Fruit fly (Drosophila melanogaster) whole organism, embryonic: ENCODE measurements around the gene svp.
A peak's percentile ranks its signal among the peaks of the same experiment; 100 is the strongest.

ENCODE experiments used
- CG10147 ChIP-seq: fragments of 200-800 bp; sonication (Bioruptor generic); optimal IDR thresholded peaks from 2 replicates; lab custom pipeline; 2019; ENCODE audit warnings: missing biosample characterization, mild to moderate bottlenecking, missing genetic modification characterization, moderate library complexity
- CG1024 ChIP-seq: fragments of 200-800 bp; sonication (Bioruptor generic); IDR thresholded peaks from 2 replicates; pipeline ENCODE4 v1.3.6; 2022; ENCODE audit warnings: missing biosample characterization, missing genetic modification characterization
- CG11696 ChIP-seq: fragments of 200-800 bp; sonication (Bioruptor generic); IDR thresholded peaks from 2 replicates; pipeline ENCODE4 v1.3.6; 2022; ENCODE audit warnings: missing biosample characterization, missing genetic modification characterization
- CG13287 ChIP-seq: fragments of 200-800 bp; sonication (Bioruptor generic); IDR thresholded peaks from 2 replicates; pipeline ENCODE4 v1.3.6; 2022; ENCODE audit warnings: missing biosample characterization, missing genetic modification characterization; ENCODE audit not compliant: partially characterized antibody
- CG14710 ChIP-seq: fragments of 200-800 bp; sonication (Bioruptor generic); optimal IDR thresholded peaks from 3 replicates; lab custom pipeline; 2019; ENCODE audit warnings: missing biosample characterization, mild to moderate bottlenecking, missing genetic modification characterization, moderate library complexity
- CG14965 ChIP-seq: fragments of 200-800 bp; sonication (Bioruptor generic); optimal IDR thresholded peaks from 2 replicates; lab custom pipeline; 2016; ENCODE audit warnings: missing biosample characterization, missing genetic modification characterization, borderline replicate concordance
- CG15011 ChIP-seq: fragments of 200-800 bp; sonication (Bioruptor generic); optimal IDR thresholded peaks from 3 replicates; lab custom pipeline; 2018; ENCODE audit warnings: missing biosample characterization, mild to moderate bottlenecking, missing genetic modification characterization
- CG1647 ChIP-seq: fragments of 200-800 bp; sonication (Bioruptor generic); optimal IDR thresholded peaks from 3 replicates; lab custom pipeline; 2016; ENCODE audit warnings: missing biosample characterization, missing genetic modification characterization
- CG16779 ChIP-seq: fragments of 200-800 bp; sonication (Bioruptor generic); IDR thresholded peaks from 2 replicates; pipeline ENCODE4 v1.3.6; 2022; ENCODE audit warnings: missing biosample characterization, missing genetic modification characterization
- CG17802 ChIP-seq: fragments of 200-800 bp; sonication (Bioruptor generic); optimal IDR thresholded peaks from 2 replicates; lab custom pipeline; 2018; ENCODE audit warnings: missing biosample characterization, mild to moderate bottlenecking, missing genetic modification characterization, moderate library complexity
- CG1792 ChIP-seq: fragments of 200-800 bp; sonication (Bioruptor generic); optimal IDR thresholded peaks from 2 replicates; lab custom pipeline; 2016; ENCODE audit warnings: missing biosample characterization, missing genetic modification characterization
- CG18476 ChIP-seq: fragments of 200-800 bp; sonication (Bioruptor generic); optimal IDR thresholded peaks from 2 replicates; lab custom pipeline; 2016; ENCODE audit warnings: missing biosample characterization, mild to moderate bottlenecking, missing genetic modification characterization
- CG2116 ChIP-seq: fragments of 200-800 bp; sonication (Bioruptor generic); optimal IDR thresholded peaks from 3 replicates; lab custom pipeline; 2018; ENCODE audit warnings: missing biosample characterization, mild to moderate bottlenecking, missing genetic modification characterization
- CG2875 ChIP-seq: fragments of 200-800 bp; sonication (Bioruptor generic); optimal IDR thresholded peaks from 2 replicates; lab custom pipeline; 2017; ENCODE audit warnings: missing biosample characterization, mild to moderate bottlenecking, missing genetic modification characterization, missing genetic modification reagents
- CG3726 ChIP-seq: fragments of 200-800 bp; sonication (Bioruptor generic); IDR thresholded peaks from 3 replicates; pipeline ENCODE4, ENCODE4 v1.3.6; 2022; ENCODE audit warnings: missing biosample characterization, missing genetic modification characterization
- CG42726 ChIP-seq: fragments of 200-800 bp; sonication (Bioruptor generic); IDR thresholded peaks from 2 replicates; pipeline ENCODE4 v1.3.6; 2022; ENCODE audit warnings: missing biosample characterization, missing genetic modification characterization; ENCODE audit not compliant: partially characterized antibody
- CG4282 ChIP-seq: fragments of 200-800 bp; sonication (Bioruptor generic); optimal IDR thresholded peaks from 2 replicates; lab custom pipeline; 2016; ENCODE audit warnings: missing biosample characterization, missing genetic modification characterization
- CG6654 ChIP-seq: fragments of 200-800 bp; sonication (Bioruptor generic); optimal IDR thresholded peaks from 2 replicates; lab custom pipeline; 2017; ENCODE audit warnings: missing biosample characterization, mild to moderate bottlenecking, missing genetic modification characterization
- CG7786 ChIP-seq: fragments of 200-800 bp; sonication (Bioruptor generic); optimal IDR thresholded peaks from 2 replicates; lab custom pipeline; 2016; ENCODE audit warnings: missing biosample characterization, missing genetic modification characterization
- CG8089 ChIP-seq: fragments of 200-800 bp; sonication (Bioruptor generic); optimal IDR thresholded peaks from 3 replicates; lab custom pipeline; 2016; ENCODE audit warnings: missing biosample characterization, missing genetic modification characterization
- CG8290 ChIP-seq, 3 experiments: fragments of 200-800 bp; sonication (Bioruptor generic); optimal IDR thresholded peaks; 2 replicates each; lab custom pipeline; 2016 to 2019; ENCODE audit warnings: missing biosample characterization in 3 of 3, missing genetic modification characterization in 3 of 3, mild to moderate bottlenecking in 2 of 3, moderate library complexity in 1 of 3
- CG8944 ChIP-seq: fragments of 200-800 bp; sonication (Bioruptor generic); optimal IDR thresholded peaks from 3 replicates; lab custom pipeline; 2016; ENCODE audit warnings: missing biosample characterization, missing genetic modification characterization
- CTCF ChIP-seq: fragments of 200-800 bp; sonication (Bioruptor generic); optimal IDR thresholded peaks from 2 replicates; lab custom pipeline; 2017; ENCODE audit warnings: missing biosample characterization, mild to moderate bottlenecking, missing genetic modification characterization, moderate library complexity
- Chrac-16 ChIP-seq: fragments of 200-800 bp; sonication (Bioruptor generic); optimal IDR thresholded peaks from 3 replicates; lab custom pipeline; 2016; ENCODE audit warnings: missing biosample characterization, missing genetic modification characterization
- CoRest ChIP-seq: fragments of 200-800 bp; sonication (Bioruptor generic); optimal IDR thresholded peaks from 3 replicates; lab custom pipeline; 2018; ENCODE audit warnings: missing biosample characterization, mild to moderate bottlenecking, missing genetic modification characterization, moderate library complexity
- D19B ChIP-seq: fragments of 200-800 bp; sonication (Bioruptor generic); optimal IDR thresholded peaks from 2 replicates; lab custom pipeline; 2017; ENCODE audit warnings: missing biosample characterization, mild to moderate bottlenecking, missing genetic modification characterization
- Fer3 ChIP-seq: fragments of 200-800 bp; sonication (Bioruptor generic); optimal IDR thresholded peaks from 2 replicates; lab custom pipeline; 2018; ENCODE audit warnings: missing biosample characterization, mild to moderate bottlenecking, missing genetic modification characterization, moderate library complexity
- HLHmδ ChIP-seq: fragments of 200-800 bp; sonication (Bioruptor generic); optimal IDR thresholded peaks from 2 replicates; lab custom pipeline; 2018; ENCODE audit warnings: missing biosample characterization, mild to moderate bottlenecking, missing genetic modification characterization, moderate library complexity
- MBD-R2 ChIP-seq: fragments of 200-800 bp; sonication (Bioruptor generic); IDR thresholded peaks from 2 replicates; pipeline ENCODE4 v1.3.6; 2022; ENCODE audit warnings: missing biosample characterization, missing genetic modification characterization
- Med ChIP-seq: fragments of 200-800 bp; sonication (Bioruptor generic); peaks from one replicate; lab custom pipeline; 2016; ENCODE audit warnings: missing biosample characterization, missing genetic modification characterization, mild to moderate bottlenecking, inconsistent platforms, moderate library complexity
- Nf-YB ChIP-seq: fragments of 200-800 bp; sonication (Bioruptor generic); optimal IDR thresholded peaks from 3 replicates; lab custom pipeline; 2019; ENCODE audit warnings: missing biosample characterization, mild to moderate bottlenecking, missing genetic modification characterization, moderate library complexity
- Oaz ChIP-seq: fragments of 200-800 bp; sonication (Bioruptor generic); IDR thresholded peaks from 2 replicates; pipeline ENCODE4 v1.3.6; 2022; ENCODE audit warnings: missing biosample characterization, missing genetic modification characterization
- Pdp1 ChIP-seq, 2 experiments: fragments of 200-800 bp; sonication (Bioruptor generic); optimal IDR thresholded peaks; 3 replicates each; lab custom pipeline; 2016; ENCODE audit warnings: missing biosample characterization in 2 of 2, missing genetic modification characterization in 2 of 2, mild to moderate bottlenecking in 1 of 2, moderate library complexity in 1 of 2
- Sry-δ ChIP-seq: fragments of 200-800 bp; sonication (Bioruptor generic); optimal IDR thresholded peaks from 2 replicates; lab custom pipeline; 2016; ENCODE audit warnings: missing biosample characterization, missing genetic modification characterization
- Tbp ChIP-seq: fragments of >200 bp; optimal IDR thresholded peaks from 2 replicates; lab custom pipeline; 2018; ENCODE audit warnings: missing biosample characterization, missing genetic modification characterization
- bbx ChIP-seq: fragments of 200-800 bp; sonication (Bioruptor generic); IDR thresholded peaks from 2 replicates; pipeline ENCODE4 v1.3.6; 2022; ENCODE audit warnings: missing biosample characterization, missing genetic modification characterization; ENCODE audit not compliant: partially characterized antibody
- chn ChIP-seq: fragments of 200-800 bp; sonication (Bioruptor generic); optimal IDR thresholded peaks from 2 replicates; lab custom pipeline; 2016; ENCODE audit warnings: missing biosample characterization, missing genetic modification characterization
- crol ChIP-seq: fragments of 200-800 bp; sonication (Bioruptor generic); IDR thresholded peaks from 2 replicates; pipeline ENCODE4 v1.3.6; 2022; ENCODE audit warnings: missing biosample characterization, missing genetic modification characterization
- danr ChIP-seq: fragments of 200-800 bp; sonication (Bioruptor generic); IDR thresholded peaks from 2 replicates; pipeline ENCODE4 v1.3.6; 2022; ENCODE audit warnings: missing biosample characterization, missing genetic modification characterization
- dpn ChIP-seq, 2 experiments: fragments of 200-800 bp; sonication (Bioruptor generic); optimal IDR thresholded peaks; 3 replicates each; lab custom pipeline; 2016; ENCODE audit warnings: missing biosample characterization in 2 of 2, missing genetic modification characterization in 2 of 2
- dysf ChIP-seq: fragments of 200-800 bp; sonication (Bioruptor generic); IDR thresholded peaks from 3 replicates; pipeline ENCODE4 v1.3.6; 2022; ENCODE audit warnings: missing biosample characterization, missing genetic modification characterization
- ind ChIP-seq: fragments of 200-800 bp; sonication (Bioruptor generic); optimal IDR thresholded peaks from 3 replicates; lab custom pipeline; 2016; ENCODE audit warnings: missing biosample characterization, missing genetic modification characterization
- jumu ChIP-seq: fragments of 200-800 bp; sonication (Bioruptor generic); optimal IDR thresholded peaks from 3 replicates; lab custom pipeline; 2016; ENCODE audit warnings: missing biosample characterization, missing genetic modification characterization
- maf-S ChIP-seq: fragments of 200-800 bp; sonication (Bioruptor generic); optimal IDR thresholded peaks from 2 replicates; lab custom pipeline; 2016; ENCODE audit warnings: missing biosample characterization, missing genetic modification characterization
- mirr ChIP-seq: fragments of 200-800 bp; sonication (Bioruptor generic); optimal IDR thresholded peaks from 3 replicates; lab custom pipeline; 2018; ENCODE audit warnings: missing biosample characterization, mild to moderate bottlenecking, missing genetic modification characterization
- repo ChIP-seq: fragments of 200-800 bp; sonication (Bioruptor generic); optimal IDR thresholded peaks from 2 replicates; lab custom pipeline; 2016; ENCODE audit warnings: missing biosample characterization, missing genetic modification characterization
- sima ChIP-seq: fragments of 200-800 bp; sonication (Bioruptor generic); optimal IDR thresholded peaks from 2 replicates; lab custom pipeline; 2016; ENCODE audit warnings: missing biosample characterization, missing genetic modification characterization
- sob ChIP-seq: fragments of 200-800 bp; sonication (Bioruptor generic); IDR thresholded peaks from 2 replicates; pipeline ENCODE4 v1.3.6; 2022; ENCODE audit warnings: missing biosample characterization, missing genetic modification characterization
- sqz ChIP-seq: fragments of 200-800 bp; sonication (Bioruptor generic); optimal IDR thresholded peaks from 3 replicates; lab custom pipeline; 2018; ENCODE audit warnings: missing biosample characterization, mild to moderate bottlenecking, missing genetic modification characterization
- stwl ChIP-seq: fragments of 200-800 bp; sonication (Bioruptor generic); optimal IDR thresholded peaks from 3 replicates; lab custom pipeline; 2018; ENCODE audit warnings: missing biosample characterization, mild to moderate bottlenecking, missing genetic modification characterization, moderate library complexity
- toy ChIP-seq: fragments of 200-800 bp; sonication (Bioruptor generic); IDR thresholded peaks from 2 replicates; pipeline ENCODE4 v1.3.6; 2022; ENCODE audit warnings: missing biosample characterization, missing genetic modification characterization
- trem ChIP-seq: fragments of 200-800 bp; optimal IDR thresholded peaks from 3 replicates; lab custom pipeline; 2019; ENCODE audit warnings: missing biosample characterization, mild to moderate bottlenecking, missing genetic modification characterization, moderate library complexity

Gene svp

dm6 chr3R:12219497-12219896 is 39.0 kb upstream of the svp start, which contains the start of gene Cog1 (continued):
- TF ChIP-seq sqz = no peak
- no peak for TF ChIP-seq toy (GFP tag; lab: Robert Waterston, UW)
- no peak for TF ChIP-seq CG6654
- no peak for TF ChIP-seq maf-S (GFP tag; lab: Kevin White, UChicago)
- TF ChIP-seq Fer3 (tag; lab: Kevin White, UChicago) = no peak
- no peak for TF ChIP-seq CG8944 (GFP tag; lab: Kevin White, UChicago)
- TF ChIP-seq D19B = no peak
- no peak for TF ChIP-seq CG1647 (GFP tag; lab: Kevin White, UChicago)
- TF ChIP-seq sob (GFP tag; lab: Robert Waterston, UW) = no peak
- no peak for TF ChIP-seq CG18476
- no peak for TF ChIP-seq CG1024
- no peak for TF ChIP-seq CG10147 (GFP tag; lab: Kevin White, UChicago)
- TF ChIP-seq CG2116 (GFP tag; lab: Kevin White, UChicago) = peak; percentile 83
- TF ChIP-seq CG8290 (GFP tag; optimal IDR thresholded peaks at IDR 0.05; lab: Kevin White, UChicago) = no peak
- TF ChIP-seq CG8290 (tag; optimal IDR thresholded peaks at IDR 0.05; lab: Kevin White, UChicago) = no peak
- no peak for TF ChIP-seq CG8089 (GFP tag; lab: Kevin White, UChicago)
- TF ChIP-seq CG4282 (GFP tag; lab: Kevin White, UChicago) = no peak
- TF ChIP-seq CG13287 (GFP tag; lab: Robert Waterston, UW) = peak; percentile 89
- no peak for TF ChIP-seq Oaz (GFP tag; lab: Robert Waterston, UW)
- no peak for TF ChIP-seq dpn (GFP tag; optimal IDR thresholded peaks at IDR 0.05; lab: Kevin White, UChicago)
- peak; percentile 2 for TF ChIP-seq trem (tag; lab: Kevin White, UChicago)
- TF ChIP-seq CG3726 (GFP tag; lab: Robert Waterston, UW) = no peak
- TF ChIP-seq CoRest = no peak
- TF ChIP-seq crol (GFP tag; lab: Robert Waterston, UW) = no peak
- TF ChIP-seq bbx (GFP tag; lab: Robert Waterston, UW) = peak; percentile 73
- no peak for TF ChIP-seq CG1792 (GFP tag; lab: Kevin White, UChicago)
- no peak for TF ChIP-seq Pdp1 (GFP tag; optimal IDR thresholded peaks at IDR 0.05; lab: Kevin White, UChicago)
- TF ChIP-seq ind (GFP tag; lab: Kevin White, UChicago) = no peak
- TF ChIP-seq CG16779 (GFP tag; lab: Robert Waterston, UW) = no peak
- TF ChIP-seq stwl = peak; percentile 63
- no peak for TF ChIP-seq danr (GFP tag; lab: Robert Waterston, UW)
- TF ChIP-seq Chrac-16 (GFP tag; lab: Kevin White, UChicago) = no peak
- TF ChIP-seq CG17802 (tag; lab: Kevin White, UChicago) = no peak
- no peak for TF ChIP-seq HLHmδ
- TF ChIP-seq CG11696 = no peak
- no peak for TF ChIP-seq CG42726 (GFP tag; lab: Robert Waterston, UW)
- peak; percentile 65; the same call in 1 of the 2 replicates for TF ChIP-seq MBD-R2 (GFP tag; lab: Robert Waterston, UW)
- no peak for TF ChIP-seq chn (GFP tag; lab: Kevin White, UChicago)
- TF ChIP-seq CG14965 = no peak
- TF ChIP-seq Med (GFP tag; lab: Kevin White, UChicago) = no peak
- no peak for TF ChIP-seq repo (GFP tag; lab: Kevin White, UChicago)
- no peak for TF ChIP-seq sima (GFP tag; lab: Kevin White, UChicago)
- TF ChIP-seq Nf-YB (GFP tag; lab: Kevin White, UChicago) = no peak
- no peak for TF ChIP-seq mirr (GFP tag; lab: Kevin White, UChicago)
- TF ChIP-seq Tbp (GFP tag; lab: Kevin White, UChicago) = no peak
- no peak for TF ChIP-seq jumu (GFP tag; lab: Kevin White, UChicago)
- no peak for TF ChIP-seq CG14710 (tag; lab: Kevin White, UChicago)
- TF ChIP-seq CG15011 = no peak
- no peak for TF ChIP-seq CTCF
- TF ChIP-seq CG2875 (GFP tag; lab: Kevin White, UChicago) = no peak
- peak; percentile 45 for TF ChIP-seq Sry-δ (GFP tag; lab: Kevin White, UChicago)
- TF ChIP-seq CG7786 (GFP tag; lab: Kevin White, UChicago) = no peak
- TF ChIP-seq dysf = no peak
